Fruit fly (Drosophila melanogaster) whole organism, embryonic: Measurements from ENCODE around the gene att-ORFB.
A peak's percentile ranks its signal among the peaks of the same experiment; 100 is the strongest.

ENCODE experiments used
- CG11696 ChIP-seq: fragments of 200-800 bp; sonication (Bioruptor generic); IDR thresholded peaks from 2 replicates; pipeline ENCODE4 v1.3.6; 2022; ENCODE audit warnings: missing biosample characterization, missing genetic modification characterization
- CG12236 ChIP-seq: fragments of 200-800 bp; sonication (Bioruptor generic); optimal IDR thresholded peaks from 2 replicates; lab custom pipeline; 2016; ENCODE audit warnings: missing biosample characterization, missing genetic modification characterization
- CG12659 ChIP-seq: fragments of 200-800 bp; sonication (Bioruptor generic); optimal IDR thresholded peaks from 3 replicates; lab custom pipeline; 2017; ENCODE audit warnings: mild to moderate bottlenecking, missing biosample characterization, missing genetic modification reagents, missing genetic modification characterization
- CG12769 ChIP-seq: fragments of 200-800 bp; sonication (Bioruptor generic); optimal IDR thresholded peaks from 2 replicates; lab custom pipeline; 2019; ENCODE audit warnings: missing biosample characterization, mild to moderate bottlenecking, missing genetic modification characterization, moderate library complexity
- CG14050 ChIP-seq: fragments of 200-800 bp; sonication (Bioruptor generic); IDR thresholded peaks from 3 replicates; pipeline ENCODE4 v1.3.6; 2022; ENCODE audit warnings: missing biosample characterization, missing genetic modification characterization
- CG14441 ChIP-seq: fragments of 200-800 bp; sonication (Bioruptor generic); IDR thresholded peaks from 2 replicates; pipeline ENCODE4 v1.3.6; 2022; ENCODE audit warnings: missing biosample characterization, missing genetic modification characterization
- CG14667 ChIP-seq: fragments of 200-800 bp; sonication (Bioruptor generic); IDR thresholded peaks from 2 replicates; pipeline ENCODE4 v1.3.6; 2022; ENCODE audit warnings: missing biosample characterization, missing genetic modification characterization
- CG15479 ChIP-seq: fragments of 200-800 bp; sonication (Bioruptor generic); optimal IDR thresholded peaks from 3 replicates; lab custom pipeline; 2019; ENCODE audit warnings: missing biosample characterization, mild to moderate bottlenecking, missing genetic modification characterization, moderate library complexity
- CG1647 ChIP-seq: fragments of 200-800 bp; sonication (Bioruptor generic); optimal IDR thresholded peaks from 3 replicates; lab custom pipeline; 2016; ENCODE audit warnings: missing biosample characterization, missing genetic modification characterization
- CG16815 ChIP-seq: fragments of 200-800 bp; sonication (Bioruptor generic); optimal IDR thresholded peaks from 3 replicates; lab custom pipeline; 2017; ENCODE audit warnings: missing biosample characterization, mild to moderate bottlenecking, missing genetic modification characterization
- CG18262 ChIP-seq: fragments of 200-800 bp; optimal IDR thresholded peaks from 3 replicates; lab custom pipeline; 2019; ENCODE audit warnings: missing biosample characterization, mild to moderate bottlenecking, missing genetic modification characterization, moderate library complexity
- CG18599 ChIP-seq: fragments of 200-800 bp; sonication (Bioruptor generic); optimal IDR thresholded peaks from 3 replicates; lab custom pipeline; 2017; ENCODE audit warnings: missing biosample characterization, missing genetic modification characterization, mild to moderate bottlenecking, moderate library complexity, missing genetic modification reagents
- CG2116 ChIP-seq: fragments of 200-800 bp; sonication (Bioruptor generic); optimal IDR thresholded peaks from 3 replicates; lab custom pipeline; 2018; ENCODE audit warnings: missing biosample characterization, mild to moderate bottlenecking, missing genetic modification characterization
- CG2678 ChIP-seq: fragments of 200-800 bp; sonication (Bioruptor generic); optimal IDR thresholded peaks from 3 replicates; lab custom pipeline; 2019; ENCODE audit warnings: missing biosample characterization, mild to moderate bottlenecking, missing genetic modification characterization, moderate library complexity
- CG3281 ChIP-seq: fragments of 200-800 bp; sonication (Bioruptor generic); optimal IDR thresholded peaks from 3 replicates; lab custom pipeline; 2017; ENCODE audit warnings: missing biosample characterization, mild to moderate bottlenecking, missing genetic modification characterization
- CG3407 ChIP-seq: fragments of 200-800 bp; sonication (Bioruptor generic); optimal IDR thresholded peaks from 2 replicates; lab custom pipeline; 2018; ENCODE audit warnings: missing biosample characterization, mild to moderate bottlenecking, missing genetic modification characterization
- CG4617 ChIP-seq: fragments of 200-800 bp; sonication (Bioruptor generic); optimal IDR thresholded peaks from 3 replicates; lab custom pipeline; 2016; ENCODE audit warnings: missing biosample characterization, missing genetic modification characterization, borderline replicate concordance
- CG7745 ChIP-seq: fragments of 200-800 bp; sonication (Bioruptor generic); optimal IDR thresholded peaks from 2 replicates; lab custom pipeline; 2018; ENCODE audit warnings: missing biosample characterization, mild to moderate bottlenecking, missing genetic modification characterization, moderate library complexity
- CG7987 ChIP-seq: fragments of 200-800 bp; sonication (Bioruptor generic); optimal IDR thresholded peaks from 2 replicates; lab custom pipeline; 2018; ENCODE audit warnings: missing biosample characterization, mild to moderate bottlenecking, missing genetic modification characterization, moderate library complexity
- CG8944 ChIP-seq: fragments of 200-800 bp; sonication (Bioruptor generic); optimal IDR thresholded peaks from 3 replicates; lab custom pipeline; 2016; ENCODE audit warnings: missing biosample characterization, missing genetic modification characterization
- Doc2 ChIP-seq: fragments of 200-800 bp; sonication (Bioruptor generic); IDR thresholded peaks from 2 replicates; pipeline ENCODE4 v1.3.6; 2022; ENCODE audit warnings: missing biosample characterization, missing genetic modification characterization
- GATAe ChIP-seq: fragments of 200-800 bp; sonication (Bioruptor generic); conservative IDR thresholded peaks from 2 replicates; pipeline ENCODE4 v1.3.6; 2022; ENCODE audit warnings: missing biosample characterization, missing genetic modification characterization
- HLH54F ChIP-seq: fragments of 200-800 bp; sonication (Bioruptor generic); optimal IDR thresholded peaks from 3 replicates; lab custom pipeline; 2016; ENCODE audit warnings: missing biosample characterization, missing genetic modification characterization
- Hmx ChIP-seq: fragments of 200-800 bp; sonication (Bioruptor generic); optimal IDR thresholded peaks from 2 replicates; lab custom pipeline; 2016; ENCODE audit warnings: missing biosample characterization, missing genetic modification characterization
- Hr39 ChIP-seq: fragments of >200 bp; optimal IDR thresholded peaks from 2 replicates; lab custom pipeline; 2017
- Max ChIP-seq: fragments of 200-800 bp; sonication (Bioruptor generic); optimal IDR thresholded peaks from 2 replicates; lab custom pipeline; 2016; ENCODE audit warnings: missing biosample characterization, mild to moderate bottlenecking, missing genetic modification characterization
- Myb ChIP-seq: fragments of 200-800 bp; sonication (Bioruptor generic); optimal IDR thresholded peaks from 2 replicates; lab custom pipeline; 2016; ENCODE audit warnings: missing biosample characterization, missing genetic modification characterization
- Opbp ChIP-seq: fragments of 200-800 bp; sonication (Bioruptor generic); IDR thresholded peaks from 3 replicates; pipeline ENCODE4 v1.3.6; 2022; ENCODE audit warnings: missing biosample characterization, missing genetic modification characterization; ENCODE audit not compliant: partially characterized antibody
- Poxn ChIP-seq: fragments of 200-800 bp; sonication (Bioruptor generic); IDR thresholded peaks from 2 replicates; pipeline ENCODE4 v1.3.6; 2022; ENCODE audit warnings: missing biosample characterization, missing genetic modification characterization
- Sry-β ChIP-seq: fragments of 200-800 bp; sonication (Bioruptor generic); optimal IDR thresholded peaks from 2 replicates; lab custom pipeline; 2018; ENCODE audit warnings: missing biosample characterization, mild to moderate bottlenecking, missing genetic modification characterization, moderate library complexity
- Ssrp ChIP-seq: fragments of 200-800 bp; sonication (Bioruptor generic); optimal IDR thresholded peaks from 2 replicates; lab custom pipeline; 2018; ENCODE audit warnings: missing biosample characterization, mild to moderate bottlenecking, missing genetic modification characterization, moderate library complexity
- cg ChIP-seq: fragments of 200-800 bp; sonication (Bioruptor generic); optimal IDR thresholded peaks from 3 replicates; lab custom pipeline; 2019; ENCODE audit warnings: missing biosample characterization, mild to moderate bottlenecking, missing genetic modification characterization, moderate library complexity
- corto ChIP-seq: fragments of 200-800 bp; sonication (Bioruptor generic); optimal IDR thresholded peaks from 2 replicates; lab custom pipeline; 2016; ENCODE audit warnings: missing biosample characterization, mild to moderate bottlenecking, missing genetic modification characterization, moderate library complexity
- ftz-f1 ChIP-seq: fragments of 200-800 bp; sonication (Bioruptor generic); optimal IDR thresholded peaks from 2 replicates; lab custom pipeline; 2016; ENCODE audit warnings: missing biosample characterization, missing genetic modification characterization
- hth ChIP-seq: fragments of >200 bp; optimal IDR thresholded peaks from 2 replicates; lab custom pipeline; 2017; ENCODE audit warnings: inconsistent platforms
- lilli ChIP-seq: fragments of 200-800 bp; sonication (Bioruptor generic); optimal IDR thresholded peaks from 3 replicates; lab custom pipeline; 2016; ENCODE audit warnings: missing biosample characterization, missing genetic modification characterization
- mld ChIP-seq: fragments of 200-800 bp; sonication (Bioruptor generic); IDR thresholded peaks from 3 replicates; pipeline ENCODE4 v1.3.6; 2022; ENCODE audit warnings: missing biosample characterization, missing genetic modification characterization; ENCODE audit not compliant: partially characterized antibody
- nerfin-2 ChIP-seq: fragments of 200-800 bp; sonication (Bioruptor generic); IDR thresholded peaks from 2 replicates; pipeline ENCODE4 v1.3.6; 2022; ENCODE audit warnings: missing biosample characterization, missing genetic modification characterization; ENCODE audit not compliant: partially characterized antibody
- repo ChIP-seq: fragments of 200-800 bp; sonication (Bioruptor generic); optimal IDR thresholded peaks from 2 replicates; lab custom pipeline; 2016; ENCODE audit warnings: missing biosample characterization, missing genetic modification characterization
- sc ChIP-seq, 3 experiments: fragments of >200 bp in 2 of 3; fragments of 200-800 bp in 1 of 3; sonication (Bioruptor generic) in 1 of 3; optimal IDR thresholded peaks; 2 replicates in 2 of 3; 3 replicates in 1 of 3; lab custom pipeline; 2017; ENCODE audit warnings: mild to moderate bottlenecking in 1 of 3, missing biosample characterization in 1 of 3, missing genetic modification characterization in 1 of 3, missing genetic modification reagents in 1 of 3
- sd ChIP-seq: fragments of 200-800 bp; sonication (Bioruptor generic); optimal IDR thresholded peaks from 3 replicates; lab custom pipeline; 2018; ENCODE audit warnings: missing biosample characterization, mild to moderate bottlenecking, missing genetic modification characterization, moderate library complexity
- seq ChIP-seq: fragments of 200-800 bp; sonication (Bioruptor generic); IDR thresholded peaks from 2 replicates; pipeline ENCODE4 v1.3.6; 2022; ENCODE audit warnings: missing biosample characterization, missing genetic modification characterization
- shn ChIP-seq: fragments of 200-800 bp; sonication (Bioruptor generic); optimal IDR thresholded peaks from 3 replicates; lab custom pipeline; 2016; ENCODE audit warnings: missing biosample characterization, missing genetic modification characterization
- slbo ChIP-seq: fragments of 200-800 bp; sonication (Bioruptor generic); IDR thresholded peaks from 2 replicates; pipeline ENCODE4 v1.3.6; 2022; ENCODE audit warnings: missing biosample characterization, missing genetic modification characterization
- sug ChIP-seq: fragments of 200-800 bp; optimal IDR thresholded peaks from 2 replicates; lab custom pipeline; 2019; ENCODE audit warnings: missing biosample characterization, mild to moderate bottlenecking, missing genetic modification characterization, moderate library complexity
- tgo ChIP-seq: fragments of 200-800 bp; sonication (Bioruptor generic); IDR thresholded peaks from 3 replicates; pipeline ENCODE4 v1.3.6; 2022; ENCODE audit warnings: missing biosample characterization, missing genetic modification characterization
- tx ChIP-seq: fragments of 200-800 bp; sonication (Bioruptor generic); optimal IDR thresholded peaks from 2 replicates; lab custom pipeline; 2016; ENCODE audit warnings: missing biosample characterization, missing genetic modification characterization
- wor ChIP-seq: fragments of 200-800 bp; sonication (Bioruptor generic); IDR thresholded peaks from 2 replicates; pipeline ENCODE4 v1.3.6; 2022; ENCODE audit warnings: missing biosample characterization, missing genetic modification characterization

Gene att-ORFB

DNA sequence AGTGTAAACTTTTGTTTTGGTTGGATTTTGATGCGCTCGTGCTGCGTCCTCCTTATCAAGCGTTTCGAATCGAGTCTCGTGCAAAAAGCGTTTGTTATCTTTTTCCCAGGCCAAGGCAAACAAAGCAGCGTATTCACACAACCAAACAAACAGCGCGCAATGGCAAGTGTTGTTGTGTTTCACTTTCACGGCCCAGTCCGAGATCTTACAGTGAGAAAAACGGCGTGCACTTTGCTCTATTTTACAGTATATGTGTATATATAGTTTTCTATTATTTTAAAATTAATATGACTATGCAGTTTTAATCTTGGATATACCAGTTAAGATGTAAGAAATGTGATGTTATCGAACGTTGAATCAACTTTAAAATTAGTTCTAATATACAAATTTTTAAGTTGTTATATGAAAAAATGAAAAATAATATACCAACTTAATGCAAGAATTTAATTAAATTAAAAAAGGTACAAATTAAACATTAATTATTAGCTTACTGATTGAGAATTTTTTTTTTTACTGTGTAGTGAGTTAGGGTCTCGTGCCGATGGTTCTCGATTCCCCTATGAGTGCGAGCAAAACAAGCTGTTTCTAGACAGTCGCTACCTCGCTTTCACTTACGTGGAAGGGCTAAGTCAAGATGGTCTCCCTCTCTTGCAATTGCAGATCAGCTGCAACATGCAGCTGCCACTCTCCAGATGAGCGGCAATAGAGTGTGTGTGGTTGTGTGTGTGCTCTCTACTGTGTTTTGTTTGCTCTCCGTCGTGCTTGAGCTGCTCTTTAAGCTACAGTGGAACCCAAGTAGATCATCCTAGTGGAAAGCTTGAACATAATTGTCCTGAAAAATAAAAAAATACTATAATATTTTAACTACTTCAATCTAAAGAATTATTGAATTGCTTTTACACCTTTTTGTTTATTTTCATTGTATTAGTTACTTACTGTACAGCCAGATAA lies 40.3 kb upstream of the att-ORFB start (continued):
- peak; percentile 89 for TF ChIP-seq CG16815 (GFP tag; lab: Kevin White, UChicago)
- peak; percentile 84 for TF ChIP-seq tgo
- no peak for TF ChIP-seq CG7745 (tag; lab: Kevin White, UChicago)
- no peak for TF ChIP-seq nerfin-2 (GFP tag; lab: Robert Waterston, UW)
- TF ChIP-seq repo (GFP tag; lab: Kevin White, UChicago), result no peak
- peak; percentile 95 for TF ChIP-seq CG2678
- TF ChIP-seq ftz-f1 (GFP tag; lab: Kevin White, UChicago), result no peak
- peak; percentile 81 for TF ChIP-seq CG12659
- TF ChIP-seq CG12769 (tag; lab: Kevin White, UChicago), result peak; percentile 9
- no peak for TF ChIP-seq Hmx (GFP tag; lab: Kevin White, UChicago)
- peak; percentile 40 for TF ChIP-seq lilli (GFP tag; lab: Kevin White, UChicago)
- TF ChIP-seq shn (GFP tag; lab: Kevin White, UChicago), result no peak
- peak; percentile 59 for TF ChIP-seq sd (tag; lab: Kevin White, UChicago)
- TF ChIP-seq CG18262 (tag; lab: Kevin White, UChicago), result peak; percentile 98
- TF ChIP-seq Sry-β (GFP tag; lab: Kevin White, UChicago), result peak; percentile 29
- TF ChIP-seq Max (GFP tag; lab: Kevin White, UChicago), result peak; percentile 79
- TF ChIP-seq tx (GFP tag; lab: Kevin White, UChicago), result no peak
- no peak for TF ChIP-seq Opbp (GFP tag; lab: Robert Waterston, UW)
- no peak for TF ChIP-seq Myb (GFP tag; lab: Kevin White, UChicago)
- no peak for TF ChIP-seq CG12236 (GFP tag; lab: Kevin White, UChicago)
- TF ChIP-seq CG14667 (GFP tag; lab: Robert Waterston, UW), result peak; percentile 79
- TF ChIP-seq HLH54F (GFP tag; lab: Kevin White, UChicago), result no peak
- peak; percentile 21 for TF ChIP-seq CG8944 (GFP tag; lab: Kevin White, UChicago)
- peak; percentile 96 for TF ChIP-seq Ssrp
- TF ChIP-seq CG14441 (GFP tag; lab: Robert Waterston, UW), result peak; percentile 64
- TF ChIP-seq sug, result peak; percentile 52
- no peak; the same call in 1 of the 2 replicates for TF ChIP-seq GATAe (GFP tag; lab: Robert Waterston, UW)
- peak; percentile 88 for TF ChIP-seq CG3407 (GFP tag; lab: Kevin White, UChicago)
- peak; percentile 63 for TF ChIP-seq cg (GFP tag; lab: Kevin White, UChicago)
- peak; percentile 43 for TF ChIP-seq CG4617 (GFP tag; lab: Kevin White, UChicago)
- TF ChIP-seq wor, result peak; percentile 86
- 0 out of 2 replicates have a peak, but pooled peaks have one; percentile 14 for TF ChIP-seq Doc2 (GFP tag; lab: Robert Waterston, UW)
- no peak for TF ChIP-seq mld (GFP tag; lab: Robert Waterston, UW)
- TF ChIP-seq CG7987 (GFP tag; lab: Kevin White, UChicago), result peak; percentile 34
- no peak for TF ChIP-seq Hr39 (lab: Kevin White, UChicago)
- TF ChIP-seq CG18599, result peak; percentile 85
- TF ChIP-seq slbo (GFP tag; lab: Robert Waterston, UW), result peak; percentile 76
- no peak for TF ChIP-seq corto (GFP tag; lab: Kevin White, UChicago)
- TF ChIP-seq Poxn (GFP tag; lab: Robert Waterston, UW), result no peak
- no peak for TF ChIP-seq sc (optimal IDR thresholded peaks at IDR 0.05; lab: Kevin White, UChicago)
- TF ChIP-seq sc (GFP tag; optimal IDR thresholded peaks at IDR 0.05; lab: Kevin White, UChicago), result peak; percentile 87
- peak; percentile 55 for TF ChIP-seq CG14050 (GFP tag; lab: Robert Waterston, UW)
- peak; percentile 87 for TF ChIP-seq CG15479 (GFP tag; lab: Kevin White, UChicago)
- peak; percentile 50 for TF ChIP-seq CG2116 (GFP tag; lab: Kevin White, UChicago)
- TF ChIP-seq seq (GFP tag; lab: Robert Waterston, UW), result 0 out of 2 replicates have a peak, but pooled peaks have one; percentile 48
- TF ChIP-seq CG11696 (GFP tag; lab: Robert Waterston, UW), result 0 out of 2 replicates have a peak, but pooled peaks have one; percentile 23
- TF ChIP-seq CG3281, result peak; percentile 79
- peak; percentile 25 for TF ChIP-seq CG1647
- no peak for TF ChIP-seq hth (lab: Kevin White, UChicago)
